Worm (Caenorhabditis elegans) whole organism, L4 larva: ENCODE results near the gene C29G2.6.

Source experiments
- D1046.2 ChIP-seq: fragments of 200-800 bp; sonication (Bioruptor generic); IDR thresholded peaks from 2 replicates; pipeline ENCODE4 v1.3.6; 2022; ENCODE audit warnings: missing genetic modification characterization, missing compliant biosample characterization
- F26F4.8 ChIP-seq: fragments of 200-800 bp; sonication (Bioruptor generic); conservative IDR thresholded peaks from 2 replicates; pipeline ENCODE4 v1.3.6; 2022; ENCODE audit warnings: missing genetic modification characterization, missing compliant biosample characterization
- F37D6.2 ChIP-seq: sonication (generic microtip); optimal IDR thresholded peaks from 2 replicates; lab custom pipeline; 2016; ENCODE audit warnings: mild to moderate bottlenecking, missing genetic modification characterization, missing compliant biosample characterization
- F44E2.7 ChIP-seq: fragments of 200-800 bp; sonication (Bioruptor generic); IDR thresholded peaks from 2 replicates; pipeline ENCODE4 v2.1.2; 2022; ENCODE audit warnings: missing genetic modification characterization, missing compliant biosample characterization
- T26A8.4 ChIP-seq: fragments of 200-800 bp; sonication (Bioruptor generic); IDR thresholded peaks from 2 replicates; pipeline ENCODE4 v1.3.6; 2022; ENCODE audit warnings: missing genetic modification characterization, missing compliant biosample characterization
- Y105C5A.15 ChIP-seq: fragments of 200-800 bp; sonication (Bioruptor generic); IDR thresholded peaks from 2 replicates; pipeline ENCODE4 v1.3.6; 2022; ENCODE audit warnings: missing genetic modification characterization, missing compliant biosample characterization
- Y48G9A.11 ChIP-seq: fragments of 200-800 bp; sonication (Bioruptor generic); IDR thresholded peaks from 2 replicates; pipeline ENCODE4 v1.3.6; 2022; ENCODE audit warnings: missing genetic modification reagents, missing genetic modification characterization, missing compliant biosample characterization
- Y5F2A.4 ChIP-seq: fragments of 200-800 bp; sonication (Bioruptor generic); optimal IDR thresholded peaks from 2 replicates; lab custom pipeline; 2018; ENCODE audit warnings: mild to moderate bottlenecking, missing genetic modification characterization, missing compliant biosample characterization
- Y75B8A.6 ChIP-seq: fragments of 200-800 bp; sonication (Bioruptor generic); IDR thresholded peaks from 2 replicates; pipeline ENCODE4 v1.3.6; 2022; ENCODE audit warnings: missing genetic modification reagents, missing genetic modification characterization, missing compliant biosample characterization
- aly-2 ChIP-seq: sonication (generic microtip); optimal IDR thresholded peaks from 2 replicates; lab custom pipeline; 2018; ENCODE audit warnings: missing biosample characterization, missing genetic modification characterization
- ama-1 ChIP-seq: fragments of 150-350 bp; optimal IDR thresholded peaks from 2 replicates; lab custom pipeline; 2014; ENCODE audit warnings: inconsistent platforms, mixed read lengths
- ceh-20 ChIP-seq: fragments of 200-800 bp; sonication (Bioruptor generic); IDR thresholded peaks from 2 replicates; pipeline ENCODE4 v1.3.6; 2022; ENCODE audit warnings: missing genetic modification reagents, missing genetic modification characterization, missing compliant biosample characterization
- ceh-32 ChIP-seq: sonication (generic microtip); optimal IDR thresholded peaks from 2 replicates; lab custom pipeline; 2016; ENCODE audit warnings: mild to moderate bottlenecking, missing genetic modification characterization, missing compliant biosample characterization; ENCODE audit not compliant: poor library complexity
- ctbp-1 ChIP-seq: fragments of 200-800 bp; sonication (Bioruptor generic); IDR thresholded peaks from 2 replicates; pipeline ENCODE4 v1.3.6; 2022; ENCODE audit warnings: missing genetic modification reagents, missing genetic modification characterization, missing compliant biosample characterization
- daf-19 ChIP-seq: fragments of 200-800 bp; sonication (Bioruptor generic); conservative IDR thresholded peaks from 2 replicates; pipeline ENCODE4 v1.3.6; 2022; ENCODE audit warnings: missing genetic modification characterization, missing compliant biosample characterization
- dmd-6 ChIP-seq: fragments of 200-800 bp; sonication (Bioruptor generic); IDR thresholded peaks from 2 replicates; pipeline ENCODE4 v1.3.6; 2022; ENCODE audit warnings: missing genetic modification reagents, missing genetic modification characterization, missing compliant biosample characterization
- dmd-9 ChIP-seq: fragments of 200-800 bp; sonication (Bioruptor generic); IDR thresholded peaks from 2 replicates; pipeline ENCODE4 v1.3.6; 2022; ENCODE audit warnings: missing genetic modification reagents, missing genetic modification characterization, missing compliant biosample characterization
- dpl-1 ChIP-seq: fragments of 150-350 bp; optimal IDR thresholded peaks from 2 replicates; lab custom pipeline; 2014; ENCODE audit warnings: missing biosample characterization, missing genetic modification reagents, missing genetic modification characterization
- dve-1 ChIP-seq: sonication (generic microtip); optimal IDR thresholded peaks from 2 replicates; lab custom pipeline; 2017; ENCODE audit warnings: antibody characterized with exemption, mild to moderate bottlenecking, missing genetic modification characterization, missing compliant biosample characterization; ENCODE audit not compliant: insufficient read depth
- egl-43 ChIP-seq: fragments of 200-800 bp; sonication (Bioruptor generic); IDR thresholded peaks from 2 replicates; pipeline ENCODE4 v1.3.6; 2022; ENCODE audit warnings: missing genetic modification reagents, missing genetic modification characterization, missing compliant biosample characterization
- fkh-10 ChIP-seq: fragments of 150-350 bp; optimal IDR thresholded peaks from 2 replicates; lab custom pipeline; 2014; ENCODE audit warnings: missing biosample characterization, missing genetic modification reagents, missing genetic modification characterization
- hif-1 ChIP-seq, 2 experiments: sonication (generic microtip); optimal IDR thresholded peaks; 2 replicates each; lab custom pipeline; 2016 to 2017; ENCODE audit warnings: missing compliant biosample characterization in 2 of 2, missing genetic modification characterization in 2 of 2, missing genetic modification reagents in 2 of 2, missing genotype in 2 of 2, mild to moderate bottlenecking in 1 of 2
- hmg-1.1 ChIP-seq: fragments of 200-800 bp; sonication (Bioruptor generic); IDR thresholded peaks from 2 replicates; pipeline ENCODE4 v1.3.6; 2022; ENCODE audit warnings: missing genetic modification reagents, missing genetic modification characterization, missing compliant biosample characterization
- jun-1 ChIP-seq: fragments of 150-350 bp; optimal IDR thresholded peaks from 2 replicates; lab custom pipeline; 2014; ENCODE audit warnings: missing biosample characterization, missing genetic modification reagents, missing genetic modification characterization
- lin-13 ChIP-seq: fragments of 150-350 bp; optimal IDR thresholded peaks from 2 replicates; lab custom pipeline; 2014; ENCODE audit warnings: missing biosample characterization, missing genetic modification reagents, missing genetic modification characterization
- lin-15B ChIP-seq: fragments of 150-350 bp; sonication (generic microtip); optimal IDR thresholded peaks from 3 replicates; lab custom pipeline; 2014; ENCODE audit warnings: missing biosample characterization, missing genetic modification characterization
- lin-38 ChIP-seq: fragments of 200-800 bp; sonication (Bioruptor generic); IDR thresholded peaks from 2 replicates; pipeline ENCODE4 v1.3.6; 2022; ENCODE audit warnings: missing genetic modification reagents, missing genetic modification characterization, missing compliant biosample characterization
- lir-3 ChIP-seq: sonication (generic microtip); optimal IDR thresholded peaks from 2 replicates; lab custom pipeline; 2016; ENCODE audit warnings: mild to moderate bottlenecking, missing genetic modification characterization, missing compliant biosample characterization
- mdl-1 ChIP-seq, 2 experiments: fragments of 150-350 bp in 1 of 2; sonication (generic microtip) in 1 of 2; optimal IDR thresholded peaks; 2 replicates each; lab custom pipeline; 2014 to 2017; ENCODE audit warnings: missing biosample characterization in 2 of 2, missing genetic modification characterization in 2 of 2
- mdt-29 ChIP-seq: fragments of 200-800 bp; sonication (Bioruptor generic); IDR thresholded peaks from 2 replicates; pipeline ENCODE4 v1.3.6; 2022; ENCODE audit warnings: missing genetic modification reagents, missing genetic modification characterization, missing compliant biosample characterization
- mxl-3 ChIP-seq: fragments of 200-800 bp; sonication (Bioruptor generic); optimal IDR thresholded peaks from 2 replicates; lab custom pipeline; 2018; ENCODE audit warnings: mild to moderate bottlenecking, missing genetic modification characterization, missing compliant biosample characterization
- nhr-11 ChIP-seq: fragments of 150-350 bp; optimal IDR thresholded peaks from 2 replicates; lab custom pipeline; 2014; ENCODE audit warnings: missing biosample characterization, missing genetic modification characterization
- nhr-237 ChIP-seq: sonication (generic microtip); optimal IDR thresholded peaks from 2 replicates; lab custom pipeline; 2017; ENCODE audit warnings: missing biosample characterization, missing genetic modification characterization
- nhr-28 ChIP-seq: fragments of 150-350 bp; optimal IDR thresholded peaks from 2 replicates; lab custom pipeline; 2014; ENCODE audit warnings: missing biosample characterization, missing genetic modification characterization
- nhr-48 ChIP-seq: sonication (generic microtip); optimal IDR thresholded peaks from 2 replicates; lab custom pipeline; 2016; ENCODE audit warnings: mild to moderate bottlenecking, missing genetic modification characterization, missing compliant biosample characterization
- nhr-6 ChIP-seq: fragments of 150-350 bp; optimal IDR thresholded peaks from 2 replicates; lab custom pipeline; 2014; ENCODE audit warnings: missing biosample characterization, missing genetic modification characterization
- nhr-76 ChIP-seq: fragments of 150-350 bp; optimal IDR thresholded peaks from 2 replicates; lab custom pipeline; 2014; ENCODE audit warnings: missing biosample characterization, missing genetic modification characterization
- nhr-77 ChIP-seq: fragments of 150-350 bp; optimal IDR thresholded peaks from 2 replicates; lab custom pipeline; 2014; ENCODE audit warnings: missing biosample characterization, missing genetic modification characterization
- rbr-2 ChIP-seq: sonication (generic microtip); optimal IDR thresholded peaks from 2 replicates; lab custom pipeline; 2016; ENCODE audit warnings: missing genotype, missing genetic modification characterization, missing compliant biosample characterization
- set-16 ChIP-seq: fragments of 200-800 bp; sonication (Bioruptor generic); IDR thresholded peaks from 2 replicates; pipeline ENCODE4 v1.3.6; 2022; ENCODE audit warnings: missing genetic modification reagents, missing genetic modification characterization, missing compliant biosample characterization
- snpc-1.2 ChIP-seq: fragments of 200-800 bp; sonication (Bioruptor generic); IDR thresholded peaks from 2 replicates; pipeline ENCODE4 v1.3.6; 2022; ENCODE audit warnings: missing genetic modification reagents, missing genetic modification characterization, missing compliant biosample characterization
- spr-1 ChIP-seq: sonication (generic microtip); optimal IDR thresholded peaks from 2 replicates; lab custom pipeline; 2016; ENCODE audit warnings: mild to moderate bottlenecking, missing genetic modification characterization, missing compliant biosample characterization
- spr-3 ChIP-seq: fragments of 200-800 bp; sonication (Bioruptor generic); optimal IDR thresholded peaks from 2 replicates; lab custom pipeline; 2018; ENCODE audit warnings: mild to moderate bottlenecking, missing genetic modification characterization, missing compliant biosample characterization
- tag-97 ChIP-seq: fragments of 200-800 bp; sonication (Bioruptor generic); IDR thresholded peaks from 2 replicates; pipeline ENCODE4 v1.3.6; 2022; ENCODE audit warnings: missing genetic modification characterization, missing compliant biosample characterization
- tra-1 ChIP-seq: fragments of 200-800 bp; sonication (Bioruptor generic); IDR thresholded peaks from 2 replicates; pipeline ENCODE4 v1.3.6; 2022; ENCODE audit warnings: missing genetic modification reagents, missing genetic modification characterization, missing compliant biosample characterization
- unc-39 ChIP-seq: sonication (generic microtip); optimal IDR thresholded peaks from 2 replicates; lab custom pipeline; 2017; ENCODE audit warnings: missing biosample characterization, missing genetic modification characterization
- unc-62 ChIP-seq, 3 experiments: fragments of 150-350 bp in 1 of 3; sonication (generic microtip); optimal IDR thresholded peaks in 2 of 3; peaks in 1 of 3; 1 replicate in 1 of 3; 2 replicates in 2 of 3; lab custom pipeline; 2014 to 2017; ENCODE audit warnings: missing biosample characterization in 3 of 3, missing genetic modification characterization in 3 of 3, missing genetic modification reagents in 3 of 3, missing genotype in 1 of 3
- zfp-3 ChIP-seq: fragments of 200-800 bp; sonication (Bioruptor generic); conservative IDR thresholded peaks from 2 replicates; pipeline ENCODE4 v1.3.6; 2022; ENCODE audit warnings: missing genetic modification reagents, missing genetic modification characterization, missing compliant biosample characterization
- zip-2 ChIP-seq: fragments of 150-350 bp; optimal IDR thresholded peaks from 2 replicates; lab custom pipeline; 2014; ENCODE audit warnings: missing biosample characterization, missing genetic modification characterization
- ztf-11 ChIP-seq: fragments of 150-350 bp; optimal IDR thresholded peaks from 2 replicates; lab custom pipeline; 2014; ENCODE audit warnings: missing biosample characterization, missing genetic modification characterization
- ztf-7 ChIP-seq: fragments of 150-350 bp; optimal IDR thresholded peaks from 2 replicates; lab custom pipeline; 2014; ENCODE audit warnings: missing biosample characterization, missing genetic modification characterization

C29G2.6 gene

ce11 chrV:2601817-2602216, 16.1 kb upstream of the C29G2.6 start:
- no peak for TF ChIP-seq zfp-3
- no peak for TF ChIP-seq zip-2 (tag; lab: Kevin White, UChicago)
- TF ChIP-seq Y105C5A.15, result no peak
- no peak for TF ChIP-seq ama-1 (lab: Kevin White, UChicago)
- no peak for TF ChIP-seq spr-3
- peak; percentile 35; the same call in 1 of the 2 replicates for TF ChIP-seq lin-38 (GFP tag; lab: Robert Waterston, UW)
- peak; percentile 61; the same call in 1 of the 2 replicates for TF ChIP-seq Y48G9A.11 (GFP tag; lab: Robert Waterston, UW)
- TF ChIP-seq nhr-77 (tag; lab: Kevin White, UChicago), result no peak
- TF ChIP-seq spr-1 (tag; lab: Kevin White, UChicago), result no peak
- 0 out of 2 replicates have a peak, but pooled peaks have one; percentile 46 for TF ChIP-seq Y75B8A.6
- TF ChIP-seq set-16, result no peak
- TF ChIP-seq daf-19 (GFP tag; lab: Robert Waterston, UW), result no peak
- no peak for TF ChIP-seq ceh-20 (GFP tag; lab: Robert Waterston, UW)
- TF ChIP-seq ztf-7, result no peak
- TF ChIP-seq fkh-10, result no peak
- TF ChIP-seq jun-1 (tag; lab: Kevin White, UChicago), result no peak
- TF ChIP-seq ceh-32, result no peak
- no peak for TF ChIP-seq F44E2.7 (GFP tag; lab: Robert Waterston, UW)
- no peak for TF ChIP-seq nhr-237 (tag; lab: Kevin White, UChicago)
- no peak for TF ChIP-seq unc-62 (GFP tag; optimal IDR thresholded peaks at IDR 0.05 in 1 of 2; lab: Kevin White, UChicago)
- TF ChIP-seq unc-62 (tag; optimal IDR thresholded peaks at IDR 0.05; lab: Kevin White, UChicago), result no peak

DNA sequence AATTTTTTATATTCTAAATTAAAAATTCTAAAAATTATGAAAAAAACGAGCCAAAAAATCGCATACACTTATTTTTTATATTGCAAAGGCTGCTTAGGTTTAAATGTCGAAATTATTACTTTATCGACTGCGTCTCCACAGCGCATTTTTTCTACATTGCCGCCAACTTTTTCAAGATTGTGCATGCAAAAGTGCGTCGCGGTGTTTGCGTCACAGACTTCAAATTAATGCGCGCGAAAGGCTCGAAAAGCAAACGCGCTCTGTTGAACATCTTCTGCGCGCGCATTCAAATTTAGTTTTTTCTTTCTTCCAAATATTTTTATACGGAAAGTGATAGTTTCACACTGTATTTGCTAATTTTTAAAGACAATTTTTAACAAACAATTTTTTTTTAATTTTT, 14.8 kb upstream of the C29G2.6 start:
- TF ChIP-seq F37D6.2, result peak; percentile 82
- TF ChIP-seq nhr-28 (tag; lab: Kevin White, UChicago), result peak; percentile 56
- peak; percentile 99 for TF ChIP-seq lin-38 (GFP tag; lab: Robert Waterston, UW)
- TF ChIP-seq T26A8.4 (GFP tag; lab: Robert Waterston, UW), result peak; percentile 88
- peak; percentile 40 for TF ChIP-seq nhr-48 (tag; lab: Kevin White, UChicago)
- peak; percentile 76 for TF ChIP-seq lin-13
- no peak for TF ChIP-seq nhr-76 (tag; lab: Kevin White, UChicago)
- TF ChIP-seq rbr-2 (tag; lab: Kevin White, UChicago), result peak; percentile 90
- peak; percentile 86 for TF ChIP-seq egl-43
- peak; percentile 92 for TF ChIP-seq dmd-6
- TF ChIP-seq D1046.2 (GFP tag; lab: Robert Waterston, UW), result peak; percentile 70; the same call in 1 of the 2 replicates
- peak; percentile 85 for TF ChIP-seq ctbp-1 (GFP tag; lab: Robert Waterston, UW)
- TF ChIP-seq nhr-6 (tag; lab: Kevin White, UChicago), result peak; percentile 27
- TF ChIP-seq hmg-1.1 (GFP tag; lab: Robert Waterston, UW), result peak; percentile 96
- peak; percentile 49 for TF ChIP-seq lin-15B (tag; lab: Kevin White, UChicago)
- no peak for TF ChIP-seq Y5F2A.4
- no peak for TF ChIP-seq zip-2 (tag; lab: Kevin White, UChicago)
- TF ChIP-seq zfp-3, result peak; percentile 89
- TF ChIP-seq unc-39, result no peak
- TF ChIP-seq snpc-1.2 (GFP tag; lab: Robert Waterston, UW), result peak; percentile 63
- peak in 1 of 2 experiments; percentile 72 for TF ChIP-seq hif-1 (tag; optimal IDR thresholded peaks at IDR 0.05; lab: Kevin White, UChicago)
- peak; percentile 8 for TF ChIP-seq mxl-3 (GFP tag; lab: Kevin White, UChicago)
- peak; percentile 85 for TF ChIP-seq mdt-29 (GFP tag; lab: Robert Waterston, UW)
- peak; percentile 81 for TF ChIP-seq dve-1 (tag; lab: Kevin White, UChicago)
- peak; percentile 79 for TF ChIP-seq Y48G9A.11 (GFP tag; lab: Robert Waterston, UW)
- no peak for TF ChIP-seq ztf-11 (tag; lab: Kevin White, UChicago)
- TF ChIP-seq tag-97 (GFP tag; lab: Robert Waterston, UW), result 0 out of 2 replicates have a peak, but pooled peaks have one; percentile 59
- no peak for TF ChIP-seq mdl-1 (tag; optimal IDR thresholded peaks at IDR 0.05; lab: Kevin White, UChicago)
- TF ChIP-seq tra-1 (GFP tag; lab: Robert Waterston, UW), result peak; percentile 85
- no peak for TF ChIP-seq aly-2 (tag; lab: Kevin White, UChicago)
- TF ChIP-seq dmd-9, result peak; percentile 69
- no peak for TF ChIP-seq F26F4.8 (GFP tag; lab: Robert Waterston, UW)
- TF ChIP-seq lir-3 (tag; lab: Kevin White, UChicago), result no peak
- peak; percentile 94 for TF ChIP-seq dpl-1 (GFP tag; lab: Kevin White, UChicago)
- TF ChIP-seq nhr-11 (tag; lab: Kevin White, UChicago), result peak; percentile 56
